Fruit fly (Drosophila melanogaster) whole organism, prepupa: Measurements from ENCODE around the gene CG15020.

Source experiments
- Blimp-1 ChIP-seq: fragments of 200-800 bp; sonication (Bioruptor generic); optimal IDR thresholded peaks from 3 replicates; lab custom pipeline; 2017; ENCODE audit warnings: missing biosample characterization, missing genetic modification characterization, mild to moderate bottlenecking, moderate library complexity, missing genetic modification reagents
- CG10631 ChIP-seq: fragments of 200-800 bp; sonication (Bioruptor generic); optimal IDR thresholded peaks from 2 replicates; lab custom pipeline; 2016; ENCODE audit warnings: missing biosample characterization, missing genetic modification characterization
- CG11902 ChIP-seq: fragments of 200-800 bp; sonication (Bioruptor generic); optimal IDR thresholded peaks from 3 replicates; lab custom pipeline; 2016; ENCODE audit warnings: missing biosample characterization, missing genetic modification characterization
- CG1621 ChIP-seq: fragments of 200-800 bp; sonication (Bioruptor generic); optimal IDR thresholded peaks from 3 replicates; lab custom pipeline; 2018; ENCODE audit warnings: missing biosample characterization, mild to moderate bottlenecking, missing genetic modification characterization
- CG3032 ChIP-seq: fragments of 200-800 bp; optimal IDR thresholded peaks from 2 replicates; lab custom pipeline; 2019; ENCODE audit warnings: missing biosample characterization, mild to moderate bottlenecking, missing genetic modification characterization, moderate library complexity
- CG31627 ChIP-seq: fragments of 200-800 bp; sonication (Bioruptor generic); optimal IDR thresholded peaks from 3 replicates; lab custom pipeline; 2016; ENCODE audit warnings: missing biosample characterization, missing genetic modification characterization
- CG32006 ChIP-seq: fragments of 200-800 bp; sonication (Bioruptor generic); optimal IDR thresholded peaks from 3 replicates; lab custom pipeline; 2017; ENCODE audit warnings: missing biosample characterization, mild to moderate bottlenecking, missing genetic modification characterization
- CG34406 ChIP-seq: fragments of 200-800 bp; sonication (Bioruptor generic); optimal IDR thresholded peaks from 3 replicates; lab custom pipeline; 2016; ENCODE audit warnings: missing biosample characterization, missing genetic modification characterization
- CG3919 ChIP-seq: fragments of 200-800 bp; sonication (Bioruptor generic); optimal IDR thresholded peaks from 3 replicates; lab custom pipeline; 2016; ENCODE audit warnings: missing biosample characterization, missing genetic modification characterization
- CG6163 ChIP-seq: fragments of 200-800 bp; sonication (Bioruptor generic); IDR thresholded peaks from 3 replicates; pipeline ENCODE4 v1.3.6; 2022; ENCODE audit warnings: missing biosample characterization, missing genetic modification characterization
- CG6276 ChIP-seq: fragments of 200-800 bp; sonication (Bioruptor generic); optimal IDR thresholded peaks from 2 replicates; lab custom pipeline; 2017; ENCODE audit warnings: missing biosample characterization, mild to moderate bottlenecking, missing genetic modification characterization
- CG6792 ChIP-seq: fragments of 200-800 bp; sonication (Bioruptor generic); optimal IDR thresholded peaks from 3 replicates; lab custom pipeline; 2016; ENCODE audit warnings: missing biosample characterization, missing genetic modification characterization
- CG6808 ChIP-seq: fragments of 200-800 bp; sonication (Bioruptor generic); optimal IDR thresholded peaks from 3 replicates; lab custom pipeline; 2017; ENCODE audit warnings: missing biosample characterization, missing genetic modification characterization, mild to moderate bottlenecking, moderate library complexity, missing genetic modification reagents
- CG6854 ChIP-seq: fragments of 200-800 bp; sonication (Bioruptor generic); optimal IDR thresholded peaks from 2 replicates; lab custom pipeline; 2017; ENCODE audit warnings: missing biosample characterization, mild to moderate bottlenecking, missing genetic modification characterization
- CG7368 ChIP-seq: fragments of 200-800 bp; sonication (Bioruptor generic); optimal IDR thresholded peaks from 3 replicates; lab custom pipeline; 2016; ENCODE audit warnings: missing biosample characterization, missing genetic modification characterization
- CG8319 ChIP-seq: fragments of 200-800 bp; sonication (Bioruptor generic); optimal IDR thresholded peaks from 3 replicates; lab custom pipeline; 2016; ENCODE audit warnings: missing biosample characterization, missing genetic modification characterization
- CG9139 ChIP-seq: fragments of 200-800 bp; sonication (Bioruptor generic); optimal IDR thresholded peaks from 3 replicates; lab custom pipeline; 2017; ENCODE audit warnings: missing biosample characterization, mild to moderate bottlenecking, missing genetic modification characterization
- Eip75B ChIP-seq: fragments of 200-800 bp; sonication (Bioruptor generic); optimal IDR thresholded peaks from 3 replicates; lab custom pipeline; 2016; ENCODE audit warnings: missing biosample characterization, missing genetic modification characterization
- Eip93F ChIP-seq: fragments of 200-800 bp; sonication (Bioruptor generic); optimal IDR thresholded peaks from 2 replicates; lab custom pipeline; 2016; ENCODE audit warnings: missing biosample characterization, mild to moderate bottlenecking, missing genetic modification characterization
- Gug ChIP-seq: fragments of 200-800 bp; sonication (Bioruptor generic); IDR thresholded peaks from 2 replicates; pipeline ENCODE4 v1.3.6; 2022; ENCODE audit warnings: missing biosample characterization, missing genetic modification characterization
- Hr39 ChIP-seq: fragments of 200-800 bp; sonication (Bioruptor generic); optimal IDR thresholded peaks from 2 replicates; lab custom pipeline; 2016; ENCODE audit warnings: missing biosample characterization, missing genetic modification characterization
- Hr4 ChIP-seq: fragments of 200-800 bp; sonication (Bioruptor generic); optimal IDR thresholded peaks from 3 replicates; lab custom pipeline; 2016; ENCODE audit warnings: missing biosample characterization, missing genetic modification characterization
- Lpt ChIP-seq: fragments of 200-800 bp; sonication (Bioruptor generic); optimal IDR thresholded peaks from 3 replicates; lab custom pipeline; 2016; ENCODE audit warnings: missing biosample characterization, missing genetic modification characterization
- Met ChIP-seq: fragments of 200-800 bp; sonication (Bioruptor generic); optimal IDR thresholded peaks from 3 replicates; lab custom pipeline; 2016; ENCODE audit warnings: missing biosample characterization, missing genetic modification characterization
- OdsH ChIP-seq: fragments of 200-800 bp; sonication (Bioruptor generic); optimal IDR thresholded peaks from 3 replicates; lab custom pipeline; 2016; ENCODE audit warnings: missing biosample characterization, missing genetic modification characterization
- Smox ChIP-seq: fragments of 200-800 bp; sonication (Bioruptor generic); optimal IDR thresholded peaks from 3 replicates; lab custom pipeline; 2016; ENCODE audit warnings: missing biosample characterization, missing genetic modification characterization
- Sox102F ChIP-seq: fragments of 200-800 bp; sonication (Bioruptor generic); optimal IDR thresholded peaks from 2 replicates; lab custom pipeline; 2016; ENCODE audit warnings: missing biosample characterization, mild to moderate bottlenecking, missing genetic modification characterization
- Sox14 ChIP-seq: fragments of 200-800 bp; sonication (Bioruptor generic); optimal IDR thresholded peaks from 3 replicates; lab custom pipeline; 2016; ENCODE audit warnings: missing biosample characterization, missing genetic modification characterization
- Sox15 ChIP-seq: fragments of 200-800 bp; sonication (Bioruptor generic); optimal IDR thresholded peaks from 3 replicates; lab custom pipeline; 2016; ENCODE audit warnings: missing biosample characterization, missing genetic modification characterization
- acj6 ChIP-seq: fragments of 200-800 bp; sonication (Bioruptor generic); optimal IDR thresholded peaks from 3 replicates; lab custom pipeline; 2016; ENCODE audit warnings: missing biosample characterization, missing genetic modification characterization
- cyc ChIP-seq: fragments of 200-800 bp; sonication (Bioruptor generic); optimal IDR thresholded peaks from 3 replicates; lab custom pipeline; 2016; ENCODE audit warnings: missing biosample characterization, missing genetic modification characterization
- dac ChIP-seq: fragments of 200-800 bp; sonication (Bioruptor generic); optimal IDR thresholded peaks from 2 replicates; lab custom pipeline; 2017; ENCODE audit warnings: missing biosample characterization, mild to moderate bottlenecking, missing genetic modification characterization
- dsx ChIP-seq: fragments of 200-800 bp; optimal IDR thresholded peaks from 3 replicates; lab custom pipeline; 2019; ENCODE audit warnings: missing biosample characterization, mild to moderate bottlenecking, missing genetic modification characterization, moderate library complexity; ENCODE audit not compliant: poor library complexity, severe bottlenecking
- eg ChIP-seq: fragments of 200-800 bp; sonication (Bioruptor generic); IDR thresholded peaks from 3 replicates; pipeline ENCODE4 v1.3.6; 2022; ENCODE audit warnings: missing biosample characterization, missing genetic modification characterization
- fd85E ChIP-seq: fragments of 200-800 bp; sonication (Bioruptor generic); optimal IDR thresholded peaks from 3 replicates; lab custom pipeline; 2016; ENCODE audit warnings: missing biosample characterization, missing genetic modification characterization
- fkh ChIP-seq: fragments of 200-800 bp; sonication (Bioruptor generic); optimal IDR thresholded peaks from 3 replicates; lab custom pipeline; 2017; ENCODE audit warnings: missing biosample characterization, mild to moderate bottlenecking, missing genetic modification characterization, moderate library complexity
- lz ChIP-seq: fragments of 200-800 bp; sonication (Bioruptor generic); optimal IDR thresholded peaks from 3 replicates; lab custom pipeline; 2016; ENCODE audit warnings: missing biosample characterization, missing genetic modification characterization
- pdm3 ChIP-seq: fragments of 200-800 bp; sonication (Bioruptor generic); optimal IDR thresholded peaks from 3 replicates; lab custom pipeline; 2016; ENCODE audit warnings: missing biosample characterization, missing genetic modification characterization
- salr ChIP-seq, 2 experiments: fragments of 200-800 bp; sonication (Bioruptor generic); optimal IDR thresholded peaks; 3 replicates each; lab custom pipeline; 2016 to 2018; ENCODE audit warnings: missing biosample characterization in 2 of 2, missing genetic modification characterization in 2 of 2, mild to moderate bottlenecking in 1 of 2
- ss ChIP-seq, 2 experiments: fragments of 200-800 bp; sonication (Bioruptor generic); optimal IDR thresholded peaks; 2 replicates in 1 of 2; 3 replicates in 1 of 2; lab custom pipeline; 2017 to 2018; ENCODE audit warnings: mild to moderate bottlenecking in 2 of 2, missing biosample characterization in 2 of 2, missing genetic modification characterization in 2 of 2, moderate library complexity in 1 of 2
- svp ChIP-seq: fragments of 200-800 bp; sonication (Bioruptor generic); peaks from one replicate; lab custom pipeline; 2016; ENCODE audit warnings: missing biosample characterization, missing genetic modification characterization
- topi ChIP-seq: fragments of 200-800 bp; sonication (Bioruptor generic); optimal IDR thresholded peaks from 3 replicates; lab custom pipeline; 2016; ENCODE audit warnings: missing biosample characterization, missing genetic modification characterization
- vri ChIP-seq: fragments of 200-800 bp; sonication (Bioruptor generic); optimal IDR thresholded peaks from 3 replicates; lab custom pipeline; 2016; ENCODE audit warnings: missing biosample characterization, mild to moderate bottlenecking, missing genetic modification characterization

The CG15020 gene

DNA sequence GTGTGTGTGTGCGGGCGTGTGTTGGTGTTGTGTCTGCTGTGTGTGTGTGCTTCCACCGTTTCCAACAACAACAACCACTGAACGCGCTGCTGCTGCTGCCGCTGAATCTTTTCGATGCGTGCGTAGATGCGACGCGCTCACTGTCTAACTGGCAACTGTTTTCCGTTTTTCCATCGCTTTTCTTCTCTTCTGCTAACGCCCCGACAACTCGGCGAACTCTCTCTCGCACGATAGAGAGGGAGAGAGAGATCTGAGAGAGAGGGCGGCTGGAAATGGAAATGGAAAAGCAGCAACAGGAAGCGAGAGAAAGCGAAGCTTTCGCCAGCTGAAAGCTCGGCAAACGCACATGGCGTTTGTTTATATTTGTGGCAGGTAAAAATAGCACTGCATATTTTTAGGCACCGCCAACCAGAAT lies 41.2 kb upstream of the CG15020 start, which contains the start of gene DopEcR (continued):
- no peak for TF ChIP-seq topi (GFP tag; lab: Kevin White, UChicago)
- no peak for TF ChIP-seq Smox (GFP tag; lab: Kevin White, UChicago)
- TF ChIP-seq Gug (GFP tag; lab: Robert Waterston, UW), result no peak
- TF ChIP-seq Sox14 (GFP tag; lab: Kevin White, UChicago), result no peak
- no peak for TF ChIP-seq Sox15 (GFP tag; lab: Kevin White, UChicago)
- TF ChIP-seq CG3919 (GFP tag; lab: Kevin White, UChicago), result peak; percentile 11
- no peak for TF ChIP-seq CG34406 (GFP tag; lab: Kevin White, UChicago)
- TF ChIP-seq, all 60 proteins: peak for 6

DNA sequence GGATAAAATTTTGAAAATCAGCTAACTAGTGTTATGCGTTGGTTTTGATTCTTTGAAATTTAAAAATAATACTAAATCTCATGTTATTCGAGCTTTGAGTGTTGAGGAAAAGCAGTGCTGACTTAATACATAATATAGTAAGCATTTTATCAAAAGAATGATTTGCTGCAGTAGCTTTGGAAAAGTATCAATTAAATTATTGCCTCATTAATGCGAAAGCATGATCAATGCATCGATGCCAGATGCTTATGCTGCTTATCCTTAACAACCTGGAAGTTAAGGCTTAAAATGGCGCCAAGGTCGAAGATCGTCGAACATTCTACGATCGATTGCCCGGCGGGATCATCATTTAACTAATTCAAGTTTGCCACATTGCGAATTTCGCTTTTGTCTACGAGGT lies 39.9 kb upstream of the CG15020 start, which contains the start of gene CG32240:
TSS of gene CG32240 (minus strand) at position 101 of the 400 bp plus-strand sequence.
- TF ChIP-seq CG7368 (GFP tag; lab: Kevin White, UChicago), result no peak
- no peak for TF ChIP-seq svp (GFP tag; lab: Kevin White, UChicago)
- TF ChIP-seq Smox (GFP tag; lab: Kevin White, UChicago), result no peak
- no peak for TF ChIP-seq dsx (GFP tag; lab: Kevin White, UChicago)
- TF ChIP-seq Lpt, result no peak
- TF ChIP-seq CG6276 (GFP tag; lab: Kevin White, UChicago), result no peak
- TF ChIP-seq, all 60 proteins: peak for 0

DNA sequence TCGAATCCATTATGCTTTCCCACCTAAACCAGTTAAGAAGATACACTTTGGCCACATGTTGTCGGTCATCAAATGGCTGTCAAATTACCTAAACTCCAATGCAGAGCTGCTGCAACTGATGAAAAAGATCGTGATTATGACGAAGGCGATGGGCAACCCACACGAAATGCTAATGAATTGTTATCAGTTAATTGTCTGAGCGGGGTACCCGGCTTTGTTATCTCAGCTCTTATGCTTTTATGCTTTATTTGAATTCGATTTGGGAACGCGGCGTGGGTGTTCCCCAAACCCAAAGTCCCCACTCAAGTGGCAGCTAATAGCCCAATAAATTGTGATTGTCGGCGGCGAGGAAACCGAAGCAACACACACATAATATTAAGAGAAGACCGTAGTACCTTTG lies 38.9 kb upstream of the CG15020 start:
- TF ChIP-seq CG1621 (tag; lab: Kevin White, UChicago) (no peak), fkh (GFP tag; lab: Kevin White, UChicago) (no peak), dac (no peak), OdsH (no peak), CG9139 (no peak), fd85E (GFP tag; lab: Kevin White, UChicago) (no peak), CG11902 (GFP tag; lab: Kevin White, UChicago) (no peak)
- TF ChIP-seq, all 60 proteins: peak for 0

DNA sequence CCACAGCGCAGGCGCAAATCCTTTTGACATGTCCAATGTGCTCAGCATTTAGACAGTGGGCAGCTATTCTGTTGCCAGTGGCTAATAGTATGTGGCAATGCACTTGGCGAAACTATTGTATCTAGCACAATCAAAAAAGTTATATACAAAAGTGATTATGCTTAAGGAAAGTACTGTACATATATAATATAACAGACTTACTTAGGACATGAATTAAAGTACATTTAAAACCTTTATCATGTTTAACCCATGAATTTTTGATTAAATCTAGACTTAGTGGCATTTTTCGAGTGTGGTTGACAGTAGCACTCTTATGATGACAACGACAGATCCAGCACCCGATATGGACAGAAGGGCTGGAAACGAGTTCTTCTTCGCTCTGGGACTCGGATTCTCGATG lies 38.4 kb upstream of the CG15020 start:
- TF ChIP-seq cyc, result peak; percentile 72
- TF ChIP-seq CG34406 (GFP tag; lab: Kevin White, UChicago), result no peak
- TF ChIP-seq CG6854 (GFP tag; lab: Kevin White, UChicago), result no peak
- TF ChIP-seq Eip93F (GFP tag; lab: Kevin White, UChicago), result no peak
- TF ChIP-seq dac, result no peak
- TF ChIP-seq OdsH, result peak; percentile 61
- peak; percentile 29 for TF ChIP-seq Sox102F (GFP tag; lab: Kevin White, UChicago)
- peak; percentile 24 for TF ChIP-seq vri
- no peak for TF ChIP-seq fkh (GFP tag; lab: Kevin White, UChicago)
- peak; percentile 54 for TF ChIP-seq acj6 (GFP tag; lab: Kevin White, UChicago)
- peak; percentile 54 for TF ChIP-seq pdm3 (GFP tag; lab: Kevin White, UChicago)
- peak; percentile 74 for TF ChIP-seq Eip75B
- TF ChIP-seq CG6163 (GFP tag; lab: Robert Waterston, UW), result peak; percentile 77
- TF ChIP-seq lz (GFP tag; lab: Kevin White, UChicago), result peak; percentile 34
- peak; percentile 91 for TF ChIP-seq CG3032 (tag; lab: Kevin White, UChicago)
- TF ChIP-seq fd85E (GFP tag; lab: Kevin White, UChicago), result no peak
- peak; percentile 70 for TF ChIP-seq topi (GFP tag; lab: Kevin White, UChicago)
- peak; percentile 49 for TF ChIP-seq CG6792
- peak; percentile 90 for TF ChIP-seq CG6808
- TF ChIP-seq CG8319 (GFP tag; lab: Kevin White, UChicago), result peak; percentile 8
- TF ChIP-seq Blimp-1 (GFP tag; lab: Kevin White, UChicago), result no peak
- TF ChIP-seq CG31627 (GFP tag; lab: Kevin White, UChicago), result peak; percentile 21
- TF ChIP-seq Hr39 (GFP tag; lab: Kevin White, UChicago), result peak; percentile 11
- peak; percentile 72 for TF ChIP-seq CG9139
- peak; percentile 33 for TF ChIP-seq Smox (GFP tag; lab: Kevin White, UChicago)
- peak; percentile 85 for TF ChIP-seq dsx (GFP tag; lab: Kevin White, UChicago)
- no peak for TF ChIP-seq Sox15 (GFP tag; lab: Kevin White, UChicago)
- TF ChIP-seq Met, result peak; percentile 42
- TF ChIP-seq salr (GFP tag; optimal IDR thresholded peaks at IDR 0.05; lab: Kevin White, UChicago), result peak; percentile 39 to 50
- TF ChIP-seq CG7368 (GFP tag; lab: Kevin White, UChicago), result peak; percentile 67
- TF ChIP-seq ss (GFP tag; optimal IDR thresholded peaks at IDR 0.05; lab: Kevin White, UChicago), result peak; percentile 61 to 66
- TF ChIP-seq Hr4 (GFP tag; lab: Kevin White, UChicago), result no peak
- peak; percentile 1 for TF ChIP-seq CG11902 (GFP tag; lab: Kevin White, UChicago)
- TF ChIP-seq CG32006 (GFP tag; lab: Kevin White, UChicago), result peak; percentile 3
- peak; percentile 30; the same call in 1 of the 3 replicates for TF ChIP-seq eg
- peak; percentile 74 for TF ChIP-seq CG10631
- TF ChIP-seq Sox14 (GFP tag; lab: Kevin White, UChicago), result peak; percentile 54
- TF ChIP-seq CG6276 (GFP tag; lab: Kevin White, UChicago), result no peak
